Worm (Caenorhabditis elegans): Measurements from ENCODE around the gene dnj-16.

Gene dnj-16

ce11 chrIII:4196301-4196987 is 5.5 kb downstream of the dnj-16 start (continued):
- peak; percentile 47 for TF ChIP-seq fkh-4 (tag; optimal IDR thresholded peaks at IDR 0.05; ENCODE audit: borderline replicate concordance)
- TF ChIP-seq alr-1 (tag; optimal IDR thresholded peaks at IDR 0.05; ENCODE audit: borderline replicate concordance) = no peak
- peak; percentile 67 to 74 for TF ChIP-seq efl-1 (optimal IDR thresholded peaks at IDR 0.05)
- TF ChIP-seq efl-1 (GFP tag; optimal IDR thresholded peaks at IDR 0.05 in 1 of 2) = peak; percentile 56 to 94
- no peak for TF ChIP-seq grh-1 (GFP tag; IDR thresholded peaks at IDR 0.05)
- peak; percentile 92 for TF ChIP-seq rnt-1 (tag; optimal IDR thresholded peaks at IDR 0.05)
- no peak for TF ChIP-seq unc-62 (GFP tag; optimal IDR thresholded peaks at IDR 0.05)
- TF ChIP-seq pax-3 (tag; optimal IDR thresholded peaks at IDR 0.05) = peak; percentile 64
- TF ChIP-seq F16B12.6 (tag; optimal IDR thresholded peaks at IDR 0.05) = peak; percentile 40
- peak; percentile 55 for TF ChIP-seq swsn-7 (tag; optimal IDR thresholded peaks at IDR 0.05)
- no peak for TF ChIP-seq hlh-17 (GFP tag; optimal IDR thresholded peaks at IDR 0.05; ENCODE audit: borderline replicate concordance)
- peak; percentile 66 for TF ChIP-seq nhr-47 (tag; optimal IDR thresholded peaks at IDR 0.05)
- TF ChIP-seq sox-4 (tag; optimal IDR thresholded peaks at IDR 0.05) = peak; percentile 15
- TF ChIP-seq efl-3 (GFP tag; optimal IDR thresholded peaks at IDR 0.05) = no peak
- TF ChIP-seq lin-15B (tag; optimal IDR thresholded peaks at IDR 0.05) = peak; percentile 59
- TF ChIP-seq nhr-77 (tag; optimal IDR thresholded peaks at IDR 0.05) = peak; percentile 2
- TF ChIP-seq tlp-1 (tag; optimal IDR thresholded peaks at IDR 0.05) = no peak
- TF ChIP-seq ceh-90 (tag; optimal IDR thresholded peaks at IDR 0.05) = peak; percentile 82
- TF ChIP-seq C04F5.9 (tag; optimal IDR thresholded peaks at IDR 0.05) = no peak
- peak; percentile 19 for TF ChIP-seq nhr-90 (tag; optimal IDR thresholded peaks at IDR 0.05; ENCODE audit: poor library complexity)
- no peak for TF ChIP-seq egl-27 (tag; optimal IDR thresholded peaks at IDR 0.05)
- TF ChIP-seq snpc-4 (tag; optimal IDR thresholded peaks at IDR 0.05) = peak; percentile 51
- TF ChIP-seq C34B4.2 (tag; optimal IDR thresholded peaks at IDR 0.05) = no peak
- peak; percentile 42 for TF ChIP-seq fkh-10 (GFP tag; optimal IDR thresholded peaks at IDR 0.05)
- TF ChIP-seq nhr-12 (tag; optimal IDR thresholded peaks at IDR 0.05) = no peak
- no peak for TF ChIP-seq vab-15 (tag; optimal IDR thresholded peaks at IDR 0.05)
- TF ChIP-seq fkh-8 (tag; optimal IDR thresholded peaks at IDR 0.05) = peak; percentile 85
- no peak for TF ChIP-seq jun-1 (tag; optimal IDR thresholded peaks at IDR 0.05)
- peak; percentile 76 for TF ChIP-seq nhr-85 (tag)
- TF ChIP-seq mef-2 (tag; optimal IDR thresholded peaks at IDR 0.05) = no peak
- TF ChIP-seq ztf-4 (tag; optimal IDR thresholded peaks at IDR 0.05) = no peak
- no peak for TF ChIP-seq ceh-8 (GFP tag; optimal IDR thresholded peaks at IDR 0.05)
- TF ChIP-seq tbx-2 (tag; optimal IDR thresholded peaks at IDR 0.05) = peak; percentile 65
- no peak for TF ChIP-seq unc-130 (tag; optimal IDR thresholded peaks at IDR 0.05)
- no peak for TF ChIP-seq ets-5 (GFP tag; IDR thresholded peaks at IDR 0.05)
- TF ChIP-seq nhr-76 (tag; optimal IDR thresholded peaks at IDR 0.05) = no peak
- TF ChIP-seq egl-13 (tag; optimal IDR thresholded peaks at IDR 0.05) = peak; percentile 24
- no peak for TF ChIP-seq pqm-1 (tag; optimal IDR thresholded peaks at IDR 0.05)
- TF ChIP-seq unc-30 (tag; optimal IDR thresholded peaks at IDR 0.05) = no peak
- TF ChIP-seq ceh-82 (tag; optimal IDR thresholded peaks at IDR 0.05) = peak; percentile 18 to 85 (median 30)
- TF ChIP-seq aha-1 (tag; optimal IDR thresholded peaks at IDR 0.05) = no peak
- peak; percentile 88 for TF ChIP-seq lir-3 (tag; optimal IDR thresholded peaks at IDR 0.05; ENCODE audit: poor library complexity)
- TF ChIP-seq lin-13 (GFP tag; optimal IDR thresholded peaks at IDR 0.05) = no peak
- TF ChIP-seq zip-4 (GFP tag; optimal IDR thresholded peaks at IDR 0.05) = peak; percentile 15
- TF ChIP-seq mep-1 (tag; optimal IDR thresholded peaks at IDR 0.05) = peak; percentile 56
- TF ChIP-seq xbp-1 (tag; optimal IDR thresholded peaks at IDR 0.05) = no peak
- TF ChIP-seq ceh-88 (GFP tag; IDR thresholded peaks at IDR 0.05) = peak; percentile 38; the same call in 1 of the 2 replicates
- no peak for TF ChIP-seq Y116A8C.19 (tag; optimal IDR thresholded peaks at IDR 0.05; ENCODE audit: borderline replicate concordance)
- TF ChIP-seq hlh-4 (tag; optimal IDR thresholded peaks at IDR 0.05) = no peak
- TF ChIP-seq ama-1 (optimal IDR thresholded peaks at IDR 0.05) = no peak
- no peak for TF ChIP-seq pag-3 (tag; optimal IDR thresholded peaks at IDR 0.05; ENCODE audit: borderline replicate concordance, insufficient read depth)
- no peak for TF ChIP-seq nhr-28 (tag; optimal IDR thresholded peaks at IDR 0.05)
